Fruit fly (Drosophila melanogaster): ENCODE results near the gene CG9547.

The CG9547 gene

DNA sequence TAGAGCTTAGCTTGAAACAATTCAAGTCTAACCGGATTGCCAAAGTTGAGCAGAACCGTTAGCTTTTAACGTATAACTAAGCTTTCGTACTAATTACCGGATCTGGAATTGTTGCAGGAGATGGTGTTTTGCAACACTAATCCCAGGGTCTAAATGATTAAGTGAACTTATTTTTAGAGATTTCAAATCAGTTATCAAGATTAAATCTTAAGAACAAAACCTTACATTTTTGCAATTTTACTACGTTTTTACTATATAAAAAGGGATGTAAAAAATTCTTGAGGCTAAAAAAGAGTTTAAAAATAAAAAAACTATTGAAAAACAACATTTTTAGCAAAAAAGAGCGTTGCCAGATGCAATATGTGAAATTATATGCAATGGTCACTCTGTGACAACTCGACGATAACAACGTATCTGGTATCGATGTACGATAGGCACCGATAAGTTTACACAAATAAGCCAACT lies 5.6 kb downstream of the CG9547 start, which contains the start of the genes KFase and epsilonCOP (continued):
- peak; percentile 95 for TF ChIP-seq CG7745 (tag; optimal IDR thresholded peaks at IDR 0.05)
- 0 out of 3 replicates have a peak, but pooled peaks have one; percentile 52 for TF ChIP-seq CG11456 (GFP tag; IDR thresholded peaks at IDR 0.05)
- no peak for TF ChIP-seq Hr39 (optimal IDR thresholded peaks at IDR 0.05)
- peak; percentile 6 for TF ChIP-seq CrebB (tag; optimal IDR thresholded peaks at IDR 0.05)
- TF ChIP-seq Lhr (GFP tag; optimal IDR thresholded peaks at IDR 0.05): peak; percentile 83
- TF ChIP-seq chn (GFP tag; optimal IDR thresholded peaks at IDR 0.05): peak; percentile 70
- no peak for TF ChIP-seq NK7.1 (GFP tag; optimal IDR thresholded peaks at IDR 0.05)
- no peak for TF ChIP-seq CG2202 (tag; optimal IDR thresholded peaks at IDR 0.05)
- peak; percentile 49 for TF ChIP-seq gro (GFP tag; optimal IDR thresholded peaks at IDR 0.05)
- TF ChIP-seq disco-r (GFP tag; optimal IDR thresholded peaks at IDR 0.05): peak; percentile 48
- peak; percentile 3 for TF ChIP-seq CG17912 (GFP tag; optimal IDR thresholded peaks at IDR 0.05)
- no peak for TF ChIP-seq CG6272 (GFP tag; IDR thresholded peaks at IDR 0.05)
- TF ChIP-seq Mrtf (GFP tag; IDR thresholded peaks at IDR 0.05): no peak
- no peak for TF ChIP-seq cas (GFP tag; IDR thresholded peaks at IDR 0.05)
- TF ChIP-seq abd-A (tag; optimal IDR thresholded peaks at IDR 0.05): no peak
- TF ChIP-seq CG31224 (GFP tag; IDR thresholded peaks at IDR 0.05): peak; percentile 20; the same call in 1 of the 2 replicates
- TF ChIP-seq CG3726 (GFP tag; IDR thresholded peaks at IDR 0.05): no peak
- TF ChIP-seq Sox102F (GFP tag; optimal IDR thresholded peaks at IDR 0.05): peak; percentile 43
- TF ChIP-seq Hr51 (GFP tag; optimal IDR thresholded peaks at IDR 0.05): peak; percentile 56 to 61
- TF ChIP-seq knrl (GFP tag; IDR thresholded peaks at IDR 0.05; ENCODE audit: partially characterized antibody): peak; percentile 64
- peak; percentile 70 for TF ChIP-seq sug (tag; optimal IDR thresholded peaks at IDR 0.05)
- TF ChIP-seq al (GFP tag; IDR thresholded peaks at IDR 0.05): peak; percentile 23; the same call in 1 of the 2 replicates
- peak; percentile 89 for TF ChIP-seq CG7928 (GFP tag; optimal IDR thresholded peaks at IDR 0.05)
- no peak for TF ChIP-seq CG12071 (GFP tag; optimal IDR thresholded peaks at IDR 0.05)
- TF ChIP-seq CG14014 (GFP tag; IDR thresholded peaks at IDR 0.05): no peak
- TF ChIP-seq CG42726 (GFP tag; IDR thresholded peaks at IDR 0.05; ENCODE audit: partially characterized antibody): peak; percentile 40; the same call in 1 of the 2 replicates
- no peak for TF ChIP-seq ham (GFP tag; IDR thresholded peaks at IDR 0.05)
- peak; percentile 61 for TF ChIP-seq pb (GFP tag; optimal IDR thresholded peaks at IDR 0.05)
- peak; percentile 38 for TF ChIP-seq her (GFP tag; optimal IDR thresholded peaks at IDR 0.05)
- peak; percentile 71 for TF ChIP-seq Dip3 (GFP tag; optimal IDR thresholded peaks at IDR 0.05)
- TF ChIP-seq CG6813 (GFP tag; optimal IDR thresholded peaks at IDR 0.05): no peak
- no peak for TF ChIP-seq da (GFP tag; optimal IDR thresholded peaks at IDR 0.05)
- no peak for TF ChIP-seq chm (GFP tag; IDR thresholded peaks at IDR 0.05)
- no peak for TF ChIP-seq ttk (GFP tag; IDR thresholded peaks at IDR 0.05)
- peak; percentile 77 for TF ChIP-seq CG33213 (GFP tag; optimal IDR thresholded peaks at IDR 0.05)
- TF ChIP-seq Hr78 (GFP tag; optimal IDR thresholded peaks at IDR 0.05): no peak
- TF ChIP-seq CG3407 (GFP tag; optimal IDR thresholded peaks at IDR 0.05): peak; percentile 9
- no peak for TF ChIP-seq Taf1 (GFP tag; IDR thresholded peaks at IDR 0.05)
- TF ChIP-seq Dad (GFP tag; optimal IDR thresholded peaks at IDR 0.05): peak; percentile 50
- TF ChIP-seq Spps (tag; optimal IDR thresholded peaks at IDR 0.05): peak; percentile 12
- TF ChIP-seq Oli (tag; optimal IDR thresholded peaks at IDR 0.05): no peak
- peak; percentile 57 for TF ChIP-seq Dek (tag; optimal IDR thresholded peaks at IDR 0.05)
- no peak for TF ChIP-seq ems (GFP tag; optimal IDR thresholded peaks at IDR 0.05)
- peak; percentile 21 for TF ChIP-seq twi (tag; optimal IDR thresholded peaks at IDR 0.05)
- TF ChIP-seq CG11695 (GFP tag; IDR thresholded peaks at IDR 0.05): no peak
- peak; percentile 71 for TF ChIP-seq CG12942 (GFP tag; optimal IDR thresholded peaks at IDR 0.05)
- TF ChIP-seq CG17568 (GFP tag; optimal IDR thresholded peaks at IDR 0.05): no peak
- TF ChIP-seq CG12155 (GFP tag; optimal IDR thresholded peaks at IDR 0.05): peak; percentile 58
- TF ChIP-seq CG1603 (tag; optimal IDR thresholded peaks at IDR 0.05): peak; percentile 22
- TF ChIP-seq CG9727 (GFP tag; optimal IDR thresholded peaks at IDR 0.05): peak; percentile 71

Measured in whole organism, embryonic.